Worm (Caenorhabditis elegans) whole organism, L2 larva: ENCODE data around the gene ZK829.7.

ENCODE experiments used
- R02D3.7 ChIP-seq: fragments of 150-350 bp; optimal IDR thresholded peaks from 2 replicates; lab custom pipeline; 2014; ENCODE audit warnings: missing biosample characterization, missing genetic modification characterization
- Y55F3AM.14 ChIP-seq: fragments of 200-800 bp; sonication (Bioruptor generic); optimal IDR thresholded peaks from 2 replicates; lab custom pipeline; 2018; ENCODE audit warnings: mild to moderate bottlenecking, missing genetic modification characterization, missing compliant biosample characterization
- aly-2 ChIP-seq: fragments of 150-350 bp; optimal IDR thresholded peaks from 2 replicates; lab custom pipeline; 2014; ENCODE audit warnings: missing biosample characterization, missing genetic modification characterization
- ama-1 ChIP-seq: fragments of 150-350 bp; optimal IDR thresholded peaks from 2 replicates; lab custom pipeline; 2018; ENCODE audit warnings: inconsistent platforms
- blmp-1 ChIP-seq: sonication (generic microtip); optimal IDR thresholded peaks from 2 replicates; lab custom pipeline; 2017; ENCODE audit warnings: missing genetic modification characterization, mild to moderate bottlenecking, missing compliant biosample characterization, antibody characterized with exemption, moderate library complexity; ENCODE audit not compliant: insufficient read depth
- ceh-16 ChIP-seq: fragments of 150-350 bp; optimal IDR thresholded peaks from 2 replicates; lab custom pipeline; 2014; ENCODE audit warnings: missing biosample characterization, missing genetic modification characterization
- crh-2 ChIP-seq: sonication (generic microtip); optimal IDR thresholded peaks from 2 replicates; lab custom pipeline; 2017; ENCODE audit warnings: missing biosample characterization, missing genetic modification characterization
- dmd-4 ChIP-seq: sonication (generic microtip); optimal IDR thresholded peaks from 2 replicates; lab custom pipeline; 2017; ENCODE audit warnings: missing biosample characterization, missing genetic modification characterization
- elt-1 ChIP-seq: fragments of 150-350 bp; optimal IDR thresholded peaks from 2 replicates; lab custom pipeline; 2014; ENCODE audit warnings: missing biosample characterization, missing genetic modification characterization
- elt-3 ChIP-seq: sonication (generic microtip); optimal IDR thresholded peaks from 2 replicates; lab custom pipeline; 2017; ENCODE audit warnings: missing biosample characterization, missing genetic modification characterization
- fos-1 ChIP-seq: fragments of 150-350 bp; optimal IDR thresholded peaks from 2 replicates; lab custom pipeline; 2014; ENCODE audit warnings: missing biosample characterization, missing genetic modification characterization
- gmeb-1 ChIP-seq: fragments of 150-350 bp; optimal IDR thresholded peaks from 2 replicates; lab custom pipeline; 2014; ENCODE audit warnings: missing biosample characterization, missing genetic modification characterization
- lin-39 ChIP-seq: fragments of 150-350 bp; optimal IDR thresholded peaks from 2 replicates; lab custom pipeline; 2014; ENCODE audit warnings: missing biosample characterization, missing genetic modification reagents, missing genetic modification characterization
- lsy-2 ChIP-seq, 2 experiments: fragments of 150-350 bp in 1 of 2; sonication (generic microtip) in 1 of 2; optimal IDR thresholded peaks; 2 replicates each; lab custom pipeline; 2014 to 2017; ENCODE audit warnings: missing biosample characterization in 2 of 2, missing genetic modification characterization in 2 of 2
- mdl-1 ChIP-seq, 2 experiments: fragments of 150-350 bp in 1 of 2; sonication (generic microtip) in 1 of 2; optimal IDR thresholded peaks; 2 replicates each; lab custom pipeline; 2017; ENCODE audit warnings: missing biosample characterization in 2 of 2, missing genetic modification characterization in 2 of 2
- nhr-129 ChIP-seq: fragments of 150-350 bp; optimal IDR thresholded peaks from 2 replicates; lab custom pipeline; 2014; ENCODE audit warnings: missing biosample characterization, missing genetic modification characterization
- nhr-21 ChIP-seq: fragments of 150-350 bp; optimal IDR thresholded peaks from 2 replicates; lab custom pipeline; 2014; ENCODE audit warnings: missing biosample characterization, missing genetic modification characterization
- nhr-237 ChIP-seq: fragments of 150-350 bp; optimal IDR thresholded peaks from 2 replicates; lab custom pipeline; 2014; ENCODE audit warnings: missing biosample characterization, missing genetic modification characterization
- nhr-25 ChIP-seq: fragments of 150-350 bp; sonication (generic microtip); optimal IDR thresholded peaks from 3 replicates; lab custom pipeline; 2014; ENCODE audit warnings: missing biosample characterization, missing genetic modification characterization
- nhr-77 ChIP-seq: fragments of 150-350 bp; optimal IDR thresholded peaks from 2 replicates; lab custom pipeline; 2014; ENCODE audit warnings: missing biosample characterization, missing genetic modification characterization
- peb-1 ChIP-seq: fragments of 150-350 bp; optimal IDR thresholded peaks from 2 replicates; lab custom pipeline; 2014; ENCODE audit warnings: missing biosample characterization, missing genetic modification characterization
- snpc-4 ChIP-seq: fragments of 150-350 bp; optimal IDR thresholded peaks from 2 replicates; lab custom pipeline; 2014; ENCODE audit warnings: missing biosample characterization, missing genetic modification characterization
- unc-39 ChIP-seq: fragments of 150-350 bp; optimal IDR thresholded peaks from 2 replicates; lab custom pipeline; 2014; ENCODE audit warnings: missing biosample characterization, missing genetic modification characterization
- zag-1 ChIP-seq: fragments of 150-350 bp; optimal IDR thresholded peaks from 2 replicates; lab custom pipeline; 2014; ENCODE audit warnings: missing biosample characterization, missing genetic modification characterization
- ztf-11 ChIP-seq: sonication (generic microtip); optimal IDR thresholded peaks from 2 replicates; lab custom pipeline; 2017; ENCODE audit warnings: missing biosample characterization, missing genetic modification characterization
- ztf-4 ChIP-seq: fragments of 150-350 bp; optimal IDR thresholded peaks from 2 replicates; lab custom pipeline; 2014; ENCODE audit warnings: missing biosample characterization, missing genetic modification characterization

Gene ZK829.7

ce11 chrIV:11914837-11915737 is 46.2 kb downstream of the ZK829.7 start, which contains the start of gene fat-6 (continued):
- TF ChIP-seq snpc-4 (tag; lab: Kevin White, UChicago) (no peak), aly-2 (tag; lab: Kevin White, UChicago) (no peak), nhr-77 (tag; lab: Kevin White, UChicago) (no peak), Y55F3AM.14 (no peak)

ce11 chrIV:11914260-11914836 is 47.0 kb downstream of the ZK829.7 start:
- TF ChIP-seq nhr-21 (tag; lab: Kevin White, UChicago) (no peak), zag-1 (tag; lab: Kevin White, UChicago) (no peak), nhr-129 (no peak), unc-39 (no peak), gmeb-1 (tag; lab: Kevin White, UChicago) (no peak), ztf-4 (tag; lab: Kevin White, UChicago) (no peak), lsy-2 (tag; optimal IDR thresholded peaks at IDR 0.05; lab: Kevin White, UChicago) (no peak), peb-1 (no peak), dmd-4 (tag; lab: Kevin White, UChicago) (no peak), nhr-25 (tag; lab: Kevin White, UChicago) (no peak), nhr-237 (tag; lab: Kevin White, UChicago) (no peak), R02D3.7 (tag; lab: Kevin White, UChicago) (no peak), ztf-11 (no peak), Y55F3AM.14 (no peak)

- TF ChIP-seq ceh-16 (tag; lab: Kevin White, UChicago): no peak
- no peak for TF ChIP-seq blmp-1
- no peak for TF ChIP-seq aly-2 (tag; lab: Kevin White, UChicago)
- TF ChIP-seq elt-1 (tag; lab: Kevin White, UChicago): no peak
- TF ChIP-seq gmeb-1 (tag; lab: Kevin White, UChicago): peak; percentile 12
- TF ChIP-seq elt-3: no peak
- no peak for TF ChIP-seq mdl-1 (tag; optimal IDR thresholded peaks at IDR 0.05; lab: Kevin White, UChicago)
- TF ChIP-seq snpc-4 (tag; lab: Kevin White, UChicago): no peak
- no peak for TF ChIP-seq ama-1 (lab: Kevin White, UChicago)
- peak; percentile 11 for TF ChIP-seq fos-1 (tag; lab: Kevin White, UChicago)
- no peak for TF ChIP-seq R02D3.7 (tag; lab: Kevin White, UChicago)
- no peak for TF ChIP-seq crh-2
- TF ChIP-seq, all 48 proteins: peak for 2
These were observed 47.9 kb downstream of the ZK829.7 start for ce11 chrIV:11913295-11913940.

ce11 chrIV:11911723-11912122 is 49.6 kb downstream of the ZK829.7 start, which contains the start of gene VZK822L.2:
Gene VZK822L.2 (plus strand): TSS chrIV:11912023.
- TF ChIP-seq nhr-77 (tag; lab: Kevin White, UChicago): no peak
- TF ChIP-seq fos-1 (tag; lab: Kevin White, UChicago): peak; percentile 43
- TF ChIP-seq lin-39 (tag; lab: Kevin White, UChicago): no peak
